Fruit fly (Drosophila melanogaster): ENCODE measurements around the gene CG15358.

Gene CG15358

dm6 chr2L:1906326-1906725 is 23.3 kb upstream of the CG15358 start:
- TF ChIP-seq psq (optimal IDR thresholded peaks at IDR 0.05) (no peak), EcR (GFP tag; optimal IDR thresholded peaks at IDR 0.05) (no peak), CG8478 (optimal IDR thresholded peaks at IDR 0.05) (no peak), Dll (optimal IDR thresholded peaks at IDR 0.05) (no peak)

dm6 chr2L:1902904-1903303 is 19.9 kb upstream of the CG15358 start:
- TF ChIP-seq Dll (optimal IDR thresholded peaks at IDR 0.05): no peak
- no peak for TF ChIP-seq EcR (GFP tag; optimal IDR thresholded peaks at IDR 0.05)
- no peak for TF ChIP-seq CG8478 (optimal IDR thresholded peaks at IDR 0.05)
- TF ChIP-seq pan (optimal IDR thresholded peaks at IDR 0.05): no peak
- no peak for TF ChIP-seq usp (GFP tag; optimal IDR thresholded peaks at IDR 0.05)

- TF ChIP-seq EcR (GFP tag; optimal IDR thresholded peaks at IDR 0.05) (no peak), pan (optimal IDR thresholded peaks at IDR 0.05) (no peak), CG8478 (optimal IDR thresholded peaks at IDR 0.05) (no peak)
These were observed 19.2 kb upstream of the CG15358 start for dm6 chr2L:1902243-1902642.

dm6 chr2L:1901269-1901668 is 18.3 kb upstream of the CG15358 start:
- no peak for TF ChIP-seq usp (GFP tag; optimal IDR thresholded peaks at IDR 0.05)
- TF ChIP-seq EcR (GFP tag; optimal IDR thresholded peaks at IDR 0.05): peak in 1 of 2 experiments; percentile 5

dm6 chr2L:1887729-1888128 is 4.7 kb upstream of the CG15358 start:
- TF ChIP-seq usp (GFP tag; optimal IDR thresholded peaks at IDR 0.05): no peak
- no peak for TF ChIP-seq pan (optimal IDR thresholded peaks at IDR 0.05)
- TF ChIP-seq psq (optimal IDR thresholded peaks at IDR 0.05): no peak
- no peak for TF ChIP-seq EcR (GFP tag; optimal IDR thresholded peaks at IDR 0.05)
- TF ChIP-seq Dll (optimal IDR thresholded peaks at IDR 0.05): no peak
- no peak for TF ChIP-seq CG8478 (optimal IDR thresholded peaks at IDR 0.05)

dm6 chr2L:1886533-1887183 is 3.6 kb upstream of the CG15358 start:
- TF ChIP-seq psq (optimal IDR thresholded peaks at IDR 0.05) (no peak), EcR (GFP tag; optimal IDR thresholded peaks at IDR 0.05) (no peak), pan (optimal IDR thresholded peaks at IDR 0.05) (no peak), Dll (optimal IDR thresholded peaks at IDR 0.05) (no peak), CG8478 (optimal IDR thresholded peaks at IDR 0.05) (no peak), usp (GFP tag; optimal IDR thresholded peaks at IDR 0.05) (no peak)

dm6 chr2L:1885215-1885721 is 2.3 kb upstream of the CG15358 start:
- no peak for TF ChIP-seq CG8478 (optimal IDR thresholded peaks at IDR 0.05)
- no peak for TF ChIP-seq Dll (optimal IDR thresholded peaks at IDR 0.05)
- TF ChIP-seq pan (optimal IDR thresholded peaks at IDR 0.05): no peak
- TF ChIP-seq psq (optimal IDR thresholded peaks at IDR 0.05): no peak
- TF ChIP-seq usp (GFP tag; optimal IDR thresholded peaks at IDR 0.05): no peak

dm6 chr2L:1884409-1885082 is 1.5 kb upstream of the CG15358 start, which contains the start of gene Wdr62:
Gene Wdr62, plus strand, starts transcription at chr2L:1884622.
- TF ChIP-seq CG8478 (optimal IDR thresholded peaks at IDR 0.05): no peak
- TF ChIP-seq EcR (GFP tag; optimal IDR thresholded peaks at IDR 0.05): no peak
- TF ChIP-seq Dll (optimal IDR thresholded peaks at IDR 0.05): no peak
- no peak for TF ChIP-seq usp (GFP tag; optimal IDR thresholded peaks at IDR 0.05)
- TF ChIP-seq pan (optimal IDR thresholded peaks at IDR 0.05): no peak
- no peak for TF ChIP-seq psq (optimal IDR thresholded peaks at IDR 0.05)

dm6 chr2L:1881380-1881779 is 1.6 kb downstream of the CG15358 start, which contains the start of gene CG31663:
Gene CG31663, minus strand, starts transcription at chr2L:1881480.
- no peak for TF ChIP-seq Dll (optimal IDR thresholded peaks at IDR 0.05)
- TF ChIP-seq usp (GFP tag; optimal IDR thresholded peaks at IDR 0.05): no peak
- TF ChIP-seq pan (optimal IDR thresholded peaks at IDR 0.05): no peak
- no peak for TF ChIP-seq CG8478 (optimal IDR thresholded peaks at IDR 0.05)
- TF ChIP-seq EcR (GFP tag; optimal IDR thresholded peaks at IDR 0.05): no peak
- no peak for TF ChIP-seq psq (optimal IDR thresholded peaks at IDR 0.05)

- no peak for TF ChIP-seq CG8478 (optimal IDR thresholded peaks at IDR 0.05)
- TF ChIP-seq usp (GFP tag; optimal IDR thresholded peaks at IDR 0.05): no peak
- TF ChIP-seq EcR (GFP tag; optimal IDR thresholded peaks at IDR 0.05): no peak
- TF ChIP-seq psq (optimal IDR thresholded peaks at IDR 0.05): no peak
- no peak for TF ChIP-seq Dll (optimal IDR thresholded peaks at IDR 0.05)
- TF ChIP-seq pan (optimal IDR thresholded peaks at IDR 0.05): no peak
These were observed 9.4 kb downstream of the CG15358 start for dm6 chr2L:1873609-1874096.

dm6 chr2L:1869503-1869902 is 13.5 kb downstream of the CG15358 start, which contains the start of gene CG7295:
Gene CG7295, plus strand, starts transcription at chr2L:1869803.
- TF ChIP-seq usp (GFP tag; optimal IDR thresholded peaks at IDR 0.05) (no peak), Dll (optimal IDR thresholded peaks at IDR 0.05) (no peak), pan (optimal IDR thresholded peaks at IDR 0.05) (no peak), psq (optimal IDR thresholded peaks at IDR 0.05) (no peak), EcR (GFP tag; optimal IDR thresholded peaks at IDR 0.05) (no peak), CG8478 (optimal IDR thresholded peaks at IDR 0.05) (no peak)

- no peak for TF ChIP-seq psq (optimal IDR thresholded peaks at IDR 0.05)
- TF ChIP-seq EcR (GFP tag; optimal IDR thresholded peaks at IDR 0.05): no peak
- no peak for TF ChIP-seq Dll (optimal IDR thresholded peaks at IDR 0.05)
- no peak for TF ChIP-seq CG8478 (optimal IDR thresholded peaks at IDR 0.05)
- no peak for TF ChIP-seq usp (GFP tag; optimal IDR thresholded peaks at IDR 0.05)
- no peak for TF ChIP-seq pan (optimal IDR thresholded peaks at IDR 0.05)
These were observed 21.0 kb downstream of the CG15358 start for dm6 chr2L:1861994-1862393.

All from whole organism.